Worm (Caenorhabditis elegans) whole organism, L4 larva: ENCODE results near the gene gst-8.

Experiments
- F10B5.3 ChIP-seq: sonication (generic microtip); optimal IDR thresholded peaks from 2 replicates; lab custom pipeline; 2016; ENCODE audit warnings: mild to moderate bottlenecking, missing genetic modification characterization, missing compliant biosample characterization
- F37D6.2 ChIP-seq: sonication (generic microtip); optimal IDR thresholded peaks from 2 replicates; lab custom pipeline; 2016; ENCODE audit warnings: mild to moderate bottlenecking, missing genetic modification characterization, missing compliant biosample characterization
- R02D3.7 ChIP-seq: fragments of 150-350 bp; sonication (generic microtip); optimal IDR thresholded peaks from 3 replicates; lab custom pipeline; 2014; ENCODE audit warnings: missing biosample characterization, missing genetic modification characterization
- T26A8.4 ChIP-seq: fragments of 200-800 bp; sonication (Bioruptor generic); IDR thresholded peaks from 2 replicates; pipeline ENCODE4 v1.3.6; 2022; ENCODE audit warnings: missing genetic modification characterization, missing compliant biosample characterization
- Y48G9A.11 ChIP-seq: fragments of 200-800 bp; sonication (Bioruptor generic); IDR thresholded peaks from 2 replicates; pipeline ENCODE4 v1.3.6; 2022; ENCODE audit warnings: missing genetic modification reagents, missing genetic modification characterization, missing compliant biosample characterization
- Y5F2A.4 ChIP-seq: fragments of 200-800 bp; sonication (Bioruptor generic); optimal IDR thresholded peaks from 2 replicates; lab custom pipeline; 2018; ENCODE audit warnings: mild to moderate bottlenecking, missing genetic modification characterization, missing compliant biosample characterization
- aly-2 ChIP-seq: sonication (generic microtip); optimal IDR thresholded peaks from 2 replicates; lab custom pipeline; 2018; ENCODE audit warnings: missing biosample characterization, missing genetic modification characterization
- ama-1 ChIP-seq: fragments of 150-350 bp; optimal IDR thresholded peaks from 2 replicates; lab custom pipeline; 2014; ENCODE audit warnings: inconsistent platforms, mixed read lengths
- ceh-44 ChIP-seq: fragments of 200-800 bp; sonication (Bioruptor generic); IDR thresholded peaks from 2 replicates; pipeline ENCODE4 v1.3.6; 2022; ENCODE audit warnings: missing genetic modification reagents, missing genetic modification characterization, missing compliant biosample characterization
- ceh-82 ChIP-seq: sonication (generic microtip); optimal IDR thresholded peaks from 2 replicates; lab custom pipeline; 2017; ENCODE audit warnings: missing biosample characterization, missing genetic modification characterization
- ces-1 ChIP-seq: fragments of 150-350 bp; sonication (generic microtip); optimal IDR thresholded peaks from 4 replicates; lab custom pipeline; 2014; ENCODE audit warnings: missing biosample characterization, missing genetic modification reagents, missing genetic modification characterization
- ctbp-1 ChIP-seq: fragments of 200-800 bp; sonication (Bioruptor generic); IDR thresholded peaks from 2 replicates; pipeline ENCODE4 v1.3.6; 2022; ENCODE audit warnings: missing genetic modification reagents, missing genetic modification characterization, missing compliant biosample characterization
- daf-16 ChIP-seq, 3 experiments: sonication (generic microtip); optimal IDR thresholded peaks; 2 replicates each; lab custom pipeline; 2016 to 2017; ENCODE audit warnings: missing genetic modification characterization in 3 of 3, missing genetic modification reagents in 3 of 3, mild to moderate bottlenecking in 2 of 3, missing compliant biosample characterization in 2 of 3, missing biosample characterization in 1 of 3, moderate library complexity in 1 of 3
- daf-8 ChIP-seq: fragments of 200-800 bp; sonication (Bioruptor generic); IDR thresholded peaks from 2 replicates; pipeline ENCODE4 v1.3.6; 2022; ENCODE audit warnings: missing genetic modification characterization, missing compliant biosample characterization
- dmd-6 ChIP-seq: fragments of 200-800 bp; sonication (Bioruptor generic); IDR thresholded peaks from 2 replicates; pipeline ENCODE4 v1.3.6; 2022; ENCODE audit warnings: missing genetic modification reagents, missing genetic modification characterization, missing compliant biosample characterization
- dve-1 ChIP-seq: sonication (generic microtip); optimal IDR thresholded peaks from 2 replicates; lab custom pipeline; 2017; ENCODE audit warnings: antibody characterized with exemption, mild to moderate bottlenecking, missing genetic modification characterization, missing compliant biosample characterization; ENCODE audit not compliant: insufficient read depth
- egl-43 ChIP-seq: fragments of 200-800 bp; sonication (Bioruptor generic); IDR thresholded peaks from 2 replicates; pipeline ENCODE4 v1.3.6; 2022; ENCODE audit warnings: missing genetic modification reagents, missing genetic modification characterization, missing compliant biosample characterization
- fos-1 ChIP-seq: fragments of 150-350 bp; optimal IDR thresholded peaks from 2 replicates; lab custom pipeline; 2014; ENCODE audit warnings: missing biosample characterization, missing genetic modification characterization
- hif-1 ChIP-seq, 2 experiments: sonication (generic microtip); optimal IDR thresholded peaks; 2 replicates each; lab custom pipeline; 2016 to 2017; ENCODE audit warnings: missing compliant biosample characterization in 2 of 2, missing genetic modification characterization in 2 of 2, missing genetic modification reagents in 2 of 2, missing genotype in 2 of 2, mild to moderate bottlenecking in 1 of 2
- hlh-11 ChIP-seq: fragments of 200-800 bp; sonication (Bioruptor generic); optimal IDR thresholded peaks from 2 replicates; lab custom pipeline; 2018; ENCODE audit warnings: mild to moderate bottlenecking, missing genetic modification characterization, missing compliant biosample characterization
- hlh-30 ChIP-seq: sonication (generic microtip); optimal IDR thresholded peaks from 2 replicates; lab custom pipeline; 2017; ENCODE audit warnings: antibody characterized with exemption, mild to moderate bottlenecking, missing genetic modification characterization, missing compliant biosample characterization; ENCODE audit not compliant: insufficient read depth
- lin-38 ChIP-seq: fragments of 200-800 bp; sonication (Bioruptor generic); IDR thresholded peaks from 2 replicates; pipeline ENCODE4 v1.3.6; 2022; ENCODE audit warnings: missing genetic modification reagents, missing genetic modification characterization, missing compliant biosample characterization
- lir-3 ChIP-seq: sonication (generic microtip); optimal IDR thresholded peaks from 2 replicates; lab custom pipeline; 2016; ENCODE audit warnings: mild to moderate bottlenecking, missing genetic modification characterization, missing compliant biosample characterization
- madf-5 ChIP-seq, 2 experiments: fragments of 200-800 bp; sonication (Bioruptor generic); IDR thresholded peaks; 2 replicates each; pipeline ENCODE4 v1.3.6; 2022; ENCODE audit warnings: missing compliant biosample characterization in 2 of 2, missing genetic modification characterization in 2 of 2
- madf-9 ChIP-seq: fragments of 200-800 bp; sonication (Bioruptor generic); conservative IDR thresholded peaks from 2 replicates; pipeline ENCODE4 v1.3.6; 2022; ENCODE audit warnings: missing genetic modification reagents, missing genetic modification characterization, missing compliant biosample characterization
- mdt-29 ChIP-seq: fragments of 200-800 bp; sonication (Bioruptor generic); IDR thresholded peaks from 2 replicates; pipeline ENCODE4 v1.3.6; 2022; ENCODE audit warnings: missing genetic modification reagents, missing genetic modification characterization, missing compliant biosample characterization
- nhr-25 ChIP-seq: sonication (generic microtip); optimal IDR thresholded peaks from 2 replicates; lab custom pipeline; 2017; ENCODE audit warnings: missing genetic modification characterization, mild to moderate bottlenecking, missing compliant biosample characterization, antibody characterized with exemption, moderate library complexity, borderline replicate concordance; ENCODE audit not compliant: insufficient read depth
- nhr-28 ChIP-seq: fragments of 150-350 bp; optimal IDR thresholded peaks from 2 replicates; lab custom pipeline; 2014; ENCODE audit warnings: missing biosample characterization, missing genetic modification characterization
- nhr-41 ChIP-seq: fragments of 200-800 bp; sonication (Bioruptor generic); IDR thresholded peaks from 2 replicates; pipeline ENCODE4 v1.3.6; 2022; ENCODE audit warnings: missing genetic modification reagents, missing genetic modification characterization, missing compliant biosample characterization
- pha-4 ChIP-seq, 2 experiments: fragments of 150-350 bp in 1 of 2; fragments of 200-800 bp in 1 of 2; sonication (Bioruptor generic) in 1 of 2; IDR thresholded peaks in 1 of 2; optimal IDR thresholded peaks in 1 of 2; 2 replicates each; pipeline versions ENCODE4 v1.3.6 to Lab custom; 2014 to 2022; ENCODE audit warnings: missing genetic modification characterization in 2 of 2, missing genetic modification reagents in 2 of 2, missing biosample characterization in 1 of 2, missing compliant biosample characterization in 1 of 2
- php-3 ChIP-seq: fragments of 200-800 bp; sonication (Bioruptor generic); IDR thresholded peaks from 2 replicates; pipeline ENCODE4 v1.3.6; 2022; ENCODE audit warnings: missing genetic modification reagents, missing genetic modification characterization, missing compliant biosample characterization
- pqm-1 ChIP-seq: sonication (generic microtip); optimal IDR thresholded peaks from 2 replicates; lab custom pipeline; 2017; ENCODE audit warnings: missing biosample characterization, missing genetic modification characterization
- spr-3 ChIP-seq: fragments of 200-800 bp; sonication (Bioruptor generic); optimal IDR thresholded peaks from 2 replicates; lab custom pipeline; 2018; ENCODE audit warnings: mild to moderate bottlenecking, missing genetic modification characterization, missing compliant biosample characterization
- tag-97 ChIP-seq: fragments of 200-800 bp; sonication (Bioruptor generic); IDR thresholded peaks from 2 replicates; pipeline ENCODE4 v1.3.6; 2022; ENCODE audit warnings: missing genetic modification characterization, missing compliant biosample characterization
- tra-1 ChIP-seq: fragments of 200-800 bp; sonication (Bioruptor generic); IDR thresholded peaks from 2 replicates; pipeline ENCODE4 v1.3.6; 2022; ENCODE audit warnings: missing genetic modification reagents, missing genetic modification characterization, missing compliant biosample characterization
- unc-62 ChIP-seq, 3 experiments: fragments of 150-350 bp in 1 of 3; sonication (generic microtip); optimal IDR thresholded peaks in 2 of 3; peaks in 1 of 3; 1 replicate in 1 of 3; 2 replicates in 2 of 3; lab custom pipeline; 2014 to 2017; ENCODE audit warnings: missing biosample characterization in 3 of 3, missing genetic modification characterization in 3 of 3, missing genetic modification reagents in 3 of 3, missing genotype in 1 of 3
- zag-1 ChIP-seq: fragments of 150-350 bp; optimal IDR thresholded peaks from 2 replicates; lab custom pipeline; 2014; ENCODE audit warnings: missing biosample characterization, missing genetic modification characterization
- zfp-3 ChIP-seq: fragments of 200-800 bp; sonication (Bioruptor generic); conservative IDR thresholded peaks from 2 replicates; pipeline ENCODE4 v1.3.6; 2022; ENCODE audit warnings: missing genetic modification reagents, missing genetic modification characterization, missing compliant biosample characterization
- zip-11 ChIP-seq: fragments of 200-800 bp; sonication (Bioruptor generic); IDR thresholded peaks from 2 replicates; pipeline ENCODE4 v1.3.6; 2022; ENCODE audit warnings: missing genetic modification characterization, missing compliant biosample characterization

The gst-8 gene

ce11 chrII:4891012-4891775, 7.7 kb downstream of the gst-8 start, which contains the start of gene gst-9 (continued):
- no peak for TF ChIP-seq daf-16 (GFP tag; optimal IDR thresholded peaks at IDR 0.05; lab: Kevin White, UChicago)
- TF ChIP-seq daf-16 (tag; optimal IDR thresholded peaks at IDR 0.05; lab: Kevin White, UChicago) = peak; percentile 59
- peak; percentile 48 for TF ChIP-seq lin-38 (GFP tag; lab: Robert Waterston, UW)
- no peak for TF ChIP-seq ceh-82
- peak; percentile 56 for TF ChIP-seq nhr-28 (tag; lab: Kevin White, UChicago)
- TF ChIP-seq spr-3 (GFP tag; lab: Kevin White, UChicago) = peak; percentile 25
- TF ChIP-seq dmd-6 (GFP tag; lab: Robert Waterston, UW) = 0 out of 2 replicates have a peak, but pooled peaks have one; percentile 8
- TF ChIP-seq fos-1 (tag; lab: Kevin White, UChicago) = no peak
- no peak for TF ChIP-seq F10B5.3 (tag; lab: Kevin White, UChicago)
- TF ChIP-seq zfp-3 (GFP tag; lab: Robert Waterston, UW) = peak; percentile 92
- TF ChIP-seq Y5F2A.4 (GFP tag; lab: Kevin White, UChicago) = peak; percentile 17
- TF ChIP-seq madf-5 (GFP tag; IDR thresholded peaks at IDR 0.05; lab: Robert Waterston, UW) = no peak
- TF ChIP-seq nhr-25 = no peak
- TF ChIP-seq madf-9 (GFP tag; lab: Robert Waterston, UW) = peak; percentile 23; the same call in 1 of the 2 replicates
- 0 out of 2 replicates have a peak, but pooled peaks have one; percentile 45 for TF ChIP-seq php-3 (GFP tag; lab: Robert Waterston, UW)
- no peak for TF ChIP-seq pqm-1 (tag; lab: Kevin White, UChicago)
- TF ChIP-seq zag-1 = no peak
- peak in 1 of 2 experiments; percentile 84 for TF ChIP-seq unc-62 (GFP tag; optimal IDR thresholded peaks at IDR 0.05 in 1 of 2; lab: Kevin White, UChicago)
- TF ChIP-seq unc-62 (tag; optimal IDR thresholded peaks at IDR 0.05; lab: Kevin White, UChicago) = no peak
- 0 out of 2 replicates have a peak, but pooled peaks have one; percentile 59 for TF ChIP-seq egl-43 (GFP tag; lab: Robert Waterston, UW)
- TF ChIP-seq hlh-11 (tag; lab: Kevin White, UChicago) = peak; percentile 42
- no peak for TF ChIP-seq lir-3 (tag; lab: Kevin White, UChicago)
- TF ChIP-seq hlh-30 (tag; lab: Kevin White, UChicago) = peak; percentile 10
- no peak for TF ChIP-seq tra-1
- TF ChIP-seq F37D6.2 (tag; lab: Kevin White, UChicago) = no peak
- TF ChIP-seq ctbp-1 (GFP tag; lab: Robert Waterston, UW) = 0 out of 2 replicates have a peak, but pooled peaks have one; percentile 19
- TF ChIP-seq tag-97 (GFP tag; lab: Robert Waterston, UW) = no peak
- no peak for TF ChIP-seq daf-8 (GFP tag; lab: Robert Waterston, UW)
- peak; percentile 48; the same call in 1 of the 2 replicates for TF ChIP-seq T26A8.4
- TF ChIP-seq ceh-44 (GFP tag; lab: Robert Waterston, UW) = no peak
- no peak for TF ChIP-seq hif-1 (tag; optimal IDR thresholded peaks at IDR 0.05; lab: Kevin White, UChicago)
- TF ChIP-seq nhr-41 (GFP tag; lab: Robert Waterston, UW) = no peak
- no peak for TF ChIP-seq aly-2
- no peak for TF ChIP-seq R02D3.7
- TF ChIP-seq dve-1 (tag; lab: Kevin White, UChicago) = peak; percentile 86
- peak; percentile 39; the same call in 1 of the 2 replicates for TF ChIP-seq mdt-29
- no peak for TF ChIP-seq Y48G9A.11 (GFP tag; lab: Robert Waterston, UW)
- 0 out of 2 replicates have a peak, but pooled peaks have one; percentile 52 for TF ChIP-seq pha-4 (GFP tag; IDR thresholded peaks at IDR 0.05; lab: Robert Waterston, UW)
- TF ChIP-seq pha-4 (tag; optimal IDR thresholded peaks at IDR 0.05; lab: Kevin White, UChicago) = no peak
- no peak for TF ChIP-seq zip-11
- TF ChIP-seq ama-1 = peak; percentile 69
- no peak for TF ChIP-seq ces-1
